Worm (Caenorhabditis elegans) whole organism, L2 larva: Measurements from ENCODE around the gene ufc-1.

Experiments used
- C34F6.9 ChIP-seq: fragments of 150-350 bp; optimal IDR thresholded peaks from 2 replicates; lab custom pipeline; 2014; ENCODE audit warnings: missing biosample characterization, missing genetic modification characterization
- F13H6.1 ChIP-seq: sonication (generic microtip); optimal IDR thresholded peaks from 2 replicates; lab custom pipeline; 2016; ENCODE audit warnings: missing genetic modification characterization, missing compliant biosample characterization
- R02D3.7 ChIP-seq: fragments of 150-350 bp; optimal IDR thresholded peaks from 2 replicates; lab custom pipeline; 2014; ENCODE audit warnings: missing biosample characterization, missing genetic modification characterization
- Y55F3AM.14 ChIP-seq: fragments of 200-800 bp; sonication (Bioruptor generic); optimal IDR thresholded peaks from 2 replicates; lab custom pipeline; 2018; ENCODE audit warnings: mild to moderate bottlenecking, missing genetic modification characterization, missing compliant biosample characterization
- ZK546.5 ChIP-seq: sonication (generic microtip); optimal IDR thresholded peaks from 2 replicates; lab custom pipeline; 2017; ENCODE audit warnings: missing biosample characterization, missing genetic modification characterization
- alr-1 ChIP-seq: fragments of 150-350 bp; optimal IDR thresholded peaks from 2 replicates; lab custom pipeline; 2014; ENCODE audit warnings: missing biosample characterization, missing genetic modification characterization
- ama-1 ChIP-seq: fragments of 150-350 bp; optimal IDR thresholded peaks from 2 replicates; lab custom pipeline; 2018; ENCODE audit warnings: inconsistent platforms
- ceh-16 ChIP-seq: fragments of 150-350 bp; optimal IDR thresholded peaks from 2 replicates; lab custom pipeline; 2014; ENCODE audit warnings: missing biosample characterization, missing genetic modification characterization
- ceh-82 ChIP-seq: fragments of 150-350 bp; optimal IDR thresholded peaks from 2 replicates; lab custom pipeline; 2014; ENCODE audit warnings: missing biosample characterization, missing genetic modification characterization
- crh-2 ChIP-seq: sonication (generic microtip); optimal IDR thresholded peaks from 2 replicates; lab custom pipeline; 2017; ENCODE audit warnings: missing biosample characterization, missing genetic modification characterization
- egl-27 ChIP-seq: sonication (generic microtip); optimal IDR thresholded peaks from 3 replicates; lab custom pipeline; 2017; ENCODE audit warnings: missing biosample characterization, missing genetic modification reagents, missing genetic modification characterization
- elt-3 ChIP-seq: sonication (generic microtip); optimal IDR thresholded peaks from 2 replicates; lab custom pipeline; 2017; ENCODE audit warnings: missing biosample characterization, missing genetic modification characterization
- fos-1 ChIP-seq: fragments of 150-350 bp; optimal IDR thresholded peaks from 2 replicates; lab custom pipeline; 2014; ENCODE audit warnings: missing biosample characterization, missing genetic modification characterization
- lin-11 ChIP-seq: fragments of 150-350 bp; sonication (generic microtip); optimal IDR thresholded peaks from 2 replicates; lab custom pipeline; 2014; ENCODE audit warnings: missing biosample characterization, missing genetic modification characterization, inconsistent platforms, mixed read lengths
- lin-13 ChIP-seq: fragments of 150-350 bp; optimal IDR thresholded peaks from 2 replicates; lab custom pipeline; 2014; ENCODE audit warnings: missing biosample characterization, missing genetic modification reagents, missing genetic modification characterization
- lin-39 ChIP-seq: fragments of 150-350 bp; optimal IDR thresholded peaks from 2 replicates; lab custom pipeline; 2014; ENCODE audit warnings: missing biosample characterization, missing genetic modification reagents, missing genetic modification characterization
- lsy-2 ChIP-seq, 2 experiments: fragments of 150-350 bp in 1 of 2; sonication (generic microtip) in 1 of 2; optimal IDR thresholded peaks; 2 replicates each; lab custom pipeline; 2014 to 2017; ENCODE audit warnings: missing biosample characterization in 2 of 2, missing genetic modification characterization in 2 of 2
- mab-5 ChIP-seq: fragments of 150-350 bp; optimal IDR thresholded peaks from 2 replicates; lab custom pipeline; 2014; ENCODE audit warnings: missing biosample characterization, missing genetic modification characterization
- mdl-1 ChIP-seq, 2 experiments: fragments of 150-350 bp in 1 of 2; sonication (generic microtip) in 1 of 2; optimal IDR thresholded peaks; 2 replicates each; lab custom pipeline; 2017; ENCODE audit warnings: missing biosample characterization in 2 of 2, missing genetic modification characterization in 2 of 2
- nhr-10 ChIP-seq: sonication (generic microtip); optimal IDR thresholded peaks from 2 replicates; lab custom pipeline; 2017; ENCODE audit warnings: missing biosample characterization, missing genetic modification characterization
- nhr-12 ChIP-seq: fragments of 150-350 bp; optimal IDR thresholded peaks from 2 replicates; lab custom pipeline; 2014; ENCODE audit warnings: missing biosample characterization, missing genetic modification characterization
- nhr-129 ChIP-seq: fragments of 150-350 bp; optimal IDR thresholded peaks from 2 replicates; lab custom pipeline; 2014; ENCODE audit warnings: missing biosample characterization, missing genetic modification characterization
- nhr-21 ChIP-seq: fragments of 150-350 bp; optimal IDR thresholded peaks from 2 replicates; lab custom pipeline; 2014; ENCODE audit warnings: missing biosample characterization, missing genetic modification characterization
- nhr-23 ChIP-seq: fragments of 150-350 bp; optimal IDR thresholded peaks from 2 replicates; lab custom pipeline; 2014; ENCODE audit warnings: missing biosample characterization, missing genetic modification reagents, missing genetic modification characterization
- nhr-237 ChIP-seq: fragments of 150-350 bp; optimal IDR thresholded peaks from 2 replicates; lab custom pipeline; 2014; ENCODE audit warnings: missing biosample characterization, missing genetic modification characterization
- nhr-25 ChIP-seq: fragments of 150-350 bp; sonication (generic microtip); optimal IDR thresholded peaks from 3 replicates; lab custom pipeline; 2014; ENCODE audit warnings: missing biosample characterization, missing genetic modification characterization
- nhr-6 ChIP-seq: fragments of 150-350 bp; optimal IDR thresholded peaks from 2 replicates; lab custom pipeline; 2014; ENCODE audit warnings: missing biosample characterization, missing genetic modification characterization
- nhr-77 ChIP-seq: fragments of 150-350 bp; optimal IDR thresholded peaks from 2 replicates; lab custom pipeline; 2014; ENCODE audit warnings: missing biosample characterization, missing genetic modification characterization
- peb-1 ChIP-seq: fragments of 150-350 bp; optimal IDR thresholded peaks from 2 replicates; lab custom pipeline; 2014; ENCODE audit warnings: missing biosample characterization, missing genetic modification characterization
- sem-4 ChIP-seq: fragments of 150-350 bp; optimal IDR thresholded peaks from 2 replicates; lab custom pipeline; 2014; ENCODE audit warnings: missing biosample characterization, missing genetic modification reagents, missing genetic modification characterization
- sma-3 ChIP-seq: sonication (generic microtip); optimal IDR thresholded peaks from 2 replicates; lab custom pipeline; 2016; ENCODE audit warnings: missing genetic modification reagents, missing genetic modification characterization, missing compliant biosample characterization
- unc-39 ChIP-seq: fragments of 150-350 bp; optimal IDR thresholded peaks from 2 replicates; lab custom pipeline; 2014; ENCODE audit warnings: missing biosample characterization, missing genetic modification characterization
- unc-55 ChIP-seq: fragments of 150-350 bp; sonication (generic microtip); optimal IDR thresholded peaks from 3 replicates; lab custom pipeline; 2014; ENCODE audit warnings: missing biosample characterization, missing genetic modification reagents, missing genetic modification characterization
- zag-1 ChIP-seq: fragments of 150-350 bp; optimal IDR thresholded peaks from 2 replicates; lab custom pipeline; 2014; ENCODE audit warnings: missing biosample characterization, missing genetic modification characterization
- ztf-1 ChIP-seq: fragments of 200-800 bp; sonication (Bioruptor generic); conservative IDR thresholded peaks from 2 replicates; pipeline ENCODE4 v1.3.6; 2022; ENCODE audit warnings: missing genetic modification characterization, missing compliant biosample characterization
- ztf-11 ChIP-seq: sonication (generic microtip); optimal IDR thresholded peaks from 2 replicates; lab custom pipeline; 2017; ENCODE audit warnings: missing biosample characterization, missing genetic modification characterization
- ztf-4 ChIP-seq: fragments of 150-350 bp; optimal IDR thresholded peaks from 2 replicates; lab custom pipeline; 2014; ENCODE audit warnings: missing biosample characterization, missing genetic modification characterization

Gene ufc-1

DNA sequence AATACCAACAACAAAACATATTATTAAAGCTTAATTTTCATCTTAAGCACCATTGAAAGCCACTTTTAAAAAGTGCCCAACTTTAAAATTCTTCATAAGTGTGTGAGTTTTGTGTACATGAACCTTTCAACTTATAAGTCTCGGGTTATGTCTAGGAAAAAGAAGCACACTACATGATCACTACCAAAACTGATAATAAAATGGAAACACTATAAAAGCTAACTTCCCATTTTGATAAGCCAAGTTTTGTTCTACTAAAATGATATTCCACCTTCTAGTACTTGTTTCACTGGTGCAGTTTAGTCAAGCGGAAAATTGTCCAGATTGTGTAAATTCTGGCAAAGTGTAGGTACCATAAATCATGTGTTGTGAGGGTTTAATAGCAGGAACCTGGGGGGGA lies 16.8 kb upstream of the ufc-1 start, which contains the start of gene C40H1.8:
Gene C40H1.8 (plus strand): TSS at position 242 of the 400 bp plus-strand sequence.
- TF ChIP-seq ztf-4 (tag; lab: Kevin White, UChicago), result no peak
- no peak for TF ChIP-seq nhr-12 (tag; lab: Kevin White, UChicago)
- TF ChIP-seq lin-11 (tag; lab: Kevin White, UChicago), result no peak
- peak; percentile 34 for TF ChIP-seq fos-1 (tag; lab: Kevin White, UChicago)
- TF ChIP-seq ZK546.5 (tag; lab: Kevin White, UChicago), result no peak
- no peak for TF ChIP-seq mdl-1 (tag; optimal IDR thresholded peaks at IDR 0.05; lab: Kevin White, UChicago)
- TF ChIP-seq mab-5 (tag; lab: Kevin White, UChicago), result no peak
- no peak for TF ChIP-seq elt-3 (tag; lab: Kevin White, UChicago)

DNA sequence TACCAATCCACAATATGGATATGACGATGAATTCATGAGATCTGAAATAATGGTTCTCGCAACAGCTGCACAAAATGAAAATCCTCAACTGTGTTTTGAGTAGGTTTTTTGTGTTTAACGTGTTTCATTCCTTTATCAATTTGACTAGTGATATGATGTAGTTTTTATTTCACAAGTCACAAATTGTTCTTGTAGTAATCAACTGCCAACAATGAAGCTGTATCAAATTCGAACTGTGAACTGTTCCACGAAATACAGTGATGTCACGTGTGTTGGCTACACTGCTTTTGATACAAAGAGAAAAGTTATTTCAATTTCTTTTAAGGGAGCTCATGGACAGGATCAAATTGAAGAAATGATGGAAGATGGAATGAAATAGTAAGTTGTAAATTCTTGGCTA lies 16.1 kb upstream of the ufc-1 start:
- TF ChIP-seq ZK546.5 (tag; lab: Kevin White, UChicago) (no peak), nhr-77 (no peak), fos-1 (tag; lab: Kevin White, UChicago) (no peak), R02D3.7 (tag; lab: Kevin White, UChicago) (no peak), zag-1 (tag; lab: Kevin White, UChicago) (no peak), nhr-237 (tag; lab: Kevin White, UChicago) (no peak), alr-1 (tag; lab: Kevin White, UChicago) (no peak), sma-3 (no peak), F13H6.1 (tag; lab: Kevin White, UChicago) (no peak), peb-1 (tag; lab: Kevin White, UChicago) (no peak), sem-4 (tag; lab: Kevin White, UChicago) (no peak), lsy-2 (tag; optimal IDR thresholded peaks at IDR 0.05; lab: Kevin White, UChicago) (no peak), ztf-4 (tag; lab: Kevin White, UChicago) (no peak), nhr-25 (tag; lab: Kevin White, UChicago) (no peak), unc-39 (tag; lab: Kevin White, UChicago) (no peak)

DNA sequence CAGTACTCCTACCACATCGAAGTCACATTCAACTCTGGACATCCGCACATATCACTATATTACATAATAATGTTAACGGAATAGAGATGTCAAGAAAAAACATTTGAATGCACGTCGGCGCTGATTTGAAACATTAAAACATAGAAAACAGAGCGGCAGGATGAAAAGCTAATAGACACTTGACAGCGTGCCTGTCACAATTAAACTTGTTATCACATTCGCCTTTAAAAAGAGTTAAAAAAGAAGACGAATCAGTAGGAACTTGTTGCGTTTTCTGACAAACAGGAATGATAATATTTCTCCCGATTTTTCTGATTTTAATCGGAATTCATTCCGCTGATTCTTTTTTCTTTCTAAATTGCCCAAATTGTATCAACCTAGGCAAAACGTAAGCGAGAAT lies 13.7 kb upstream of the ufc-1 start:
- TF ChIP-seq peb-1 (tag; lab: Kevin White, UChicago) (no peak), unc-55 (GFP tag; lab: Kevin White, UChicago) (no peak), nhr-237 (tag; lab: Kevin White, UChicago) (no peak), R02D3.7 (tag; lab: Kevin White, UChicago) (no peak), lin-13 (GFP tag; lab: Kevin White, UChicago) (no peak), crh-2 (tag; lab: Kevin White, UChicago) (no peak), nhr-6 (tag; lab: Kevin White, UChicago) (no peak), nhr-21 (tag; lab: Kevin White, UChicago) (no peak)

DNA sequence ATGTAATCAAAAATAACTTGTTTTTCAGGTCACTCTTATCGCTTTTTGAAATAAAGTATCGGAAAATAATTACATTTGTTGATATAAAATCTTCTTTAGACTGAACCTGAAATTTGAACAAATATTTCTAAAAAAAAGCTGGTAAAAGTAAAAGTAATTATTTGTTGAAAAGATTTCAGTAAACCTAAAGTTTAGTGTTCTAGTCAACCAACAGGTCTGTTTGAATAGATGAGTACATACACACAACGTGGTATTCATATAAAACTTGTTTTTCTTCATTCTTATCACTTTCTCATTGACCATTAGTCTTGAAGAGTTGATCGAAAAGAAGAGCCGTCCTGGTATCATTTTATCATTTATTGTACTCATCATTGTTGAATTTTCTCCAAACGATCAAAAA lies 11.7 kb upstream of the ufc-1 start, which contains the start of gene C40H1.9:
Gene C40H1.9 (plus strand): TSS at position 301 of the 400 bp plus-strand sequence.
- TF ChIP-seq ztf-11 (tag; lab: Kevin White, UChicago) (no peak), nhr-10 (tag; lab: Kevin White, UChicago) (no peak), nhr-129 (tag; lab: Kevin White, UChicago) (no peak), ztf-4 (tag; lab: Kevin White, UChicago) (no peak), nhr-23 (tag; lab: Kevin White, UChicago) (no peak)

DNA sequence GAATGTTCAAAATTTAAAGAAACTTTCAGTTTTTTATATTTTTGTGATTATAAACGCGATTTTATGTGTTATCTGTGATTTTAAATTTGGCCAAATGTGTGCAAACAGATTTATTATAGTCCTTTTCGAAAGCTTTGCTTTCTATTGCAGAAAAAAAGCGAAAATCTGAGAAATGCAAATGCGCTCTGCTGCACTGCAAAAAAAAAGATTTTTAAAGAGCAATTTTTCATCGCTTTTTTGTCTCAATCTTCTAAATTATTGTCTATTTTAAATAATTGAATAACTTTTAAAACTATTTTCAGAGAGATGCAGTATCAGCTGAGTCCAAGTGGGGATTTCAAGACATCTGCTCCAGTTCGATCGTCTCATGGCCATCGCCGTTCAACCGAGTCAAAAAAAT lies 9.3 kb upstream of the ufc-1 start, which contains the start of gene cpb-1:
Gene cpb-1 (plus strand): TSS at position 301 of the 400 bp plus-strand sequence.
- TF ChIP-seq ceh-16 (tag; lab: Kevin White, UChicago) (no peak), crh-2 (tag; lab: Kevin White, UChicago) (no peak), Y55F3AM.14 (GFP tag; lab: Kevin White, UChicago) (no peak), alr-1 (tag; lab: Kevin White, UChicago) (no peak), ceh-82 (tag; lab: Kevin White, UChicago) (no peak), lin-39 (no peak), ztf-1 (GFP tag; lab: Robert Waterston, UW) (no peak), egl-27 (tag; lab: Kevin White, UChicago) (no peak), ztf-11 (tag; lab: Kevin White, UChicago) (no peak), mdl-1 (tag; optimal IDR thresholded peaks at IDR 0.05; lab: Kevin White, UChicago) (no peak), unc-55 (GFP tag; lab: Kevin White, UChicago) (no peak), ama-1 (no peak), C34F6.9 (tag; lab: Kevin White, UChicago) (no peak)
